Fruit fly (Drosophila melanogaster): ENCODE results near the gene twit.
A peak's percentile ranks its signal among the peaks of the same experiment; 100 is the strongest.

The twit gene

DNA sequence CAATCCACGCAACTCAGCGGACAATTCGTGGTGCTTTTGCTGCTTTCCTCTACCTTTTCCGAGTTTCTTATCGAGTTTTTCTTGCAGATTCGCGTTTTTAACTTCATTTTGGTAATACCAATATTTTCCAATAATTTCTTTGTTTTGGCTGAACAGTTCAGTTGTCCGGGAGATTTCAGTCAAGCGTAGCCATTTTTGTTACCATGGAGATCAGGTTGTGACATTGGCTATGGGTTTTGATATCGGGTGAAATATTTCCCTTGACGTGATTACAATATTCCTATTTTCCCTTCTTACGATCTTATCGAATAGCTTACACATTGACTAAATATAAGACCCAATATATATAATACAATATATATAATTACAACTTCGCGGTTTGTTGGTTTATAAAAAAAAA is 16.9 kb upstream of the twit start, which contains the start of gene Oseg5:
TSS of gene Oseg5 (minus strand) at position 340 of the 400 bp plus-strand sequence.
- no peak for TF ChIP-seq toe (GFP tag; optimal IDR thresholded peaks at IDR 0.05)
- no peak for TF ChIP-seq Crg-1 (GFP tag; optimal IDR thresholded peaks at IDR 0.05)
- no peak for TF ChIP-seq CG7045 (GFP tag; optimal IDR thresholded peaks at IDR 0.05)
- TF ChIP-seq CG1620 (GFP tag; optimal IDR thresholded peaks at IDR 0.05), result no peak
- no peak for TF ChIP-seq CG33017 (tag; optimal IDR thresholded peaks at IDR 0.05)
- no peak for TF ChIP-seq CG12768 (GFP tag; optimal IDR thresholded peaks at IDR 0.05)
- no peak for TF ChIP-seq Clk (GFP tag; optimal IDR thresholded peaks at IDR 0.05)
- no peak for TF ChIP-seq bab1 (GFP tag; optimal IDR thresholded peaks at IDR 0.05)
- no peak for TF ChIP-seq CG14711 (tag; optimal IDR thresholded peaks at IDR 0.05)
- no peak for TF ChIP-seq ovo (GFP tag; optimal IDR thresholded peaks at IDR 0.05)
- TF ChIP-seq tj (GFP tag; optimal IDR thresholded peaks at IDR 0.05), result no peak
- no peak for TF ChIP-seq CG7101 (tag; optimal IDR thresholded peaks at IDR 0.05)

DNA sequence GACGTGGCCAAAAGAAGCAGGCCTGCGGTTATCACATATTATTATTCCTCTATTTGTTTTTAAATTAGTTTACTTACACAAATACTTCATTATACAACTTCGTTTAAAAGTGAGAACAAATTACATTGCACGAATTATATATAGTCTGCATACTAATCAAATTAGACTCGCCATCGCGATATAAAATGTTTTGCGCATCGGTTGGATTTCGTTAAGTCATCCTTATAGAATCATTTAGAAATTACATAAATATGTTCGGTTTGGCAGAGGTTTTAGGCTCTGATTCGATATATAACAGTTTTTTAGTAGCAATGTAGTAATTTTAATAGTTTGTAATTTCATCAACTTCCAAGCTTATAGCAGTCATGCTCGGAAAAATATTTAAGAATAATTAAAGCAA is 14.5 kb upstream of the twit start, which contains the start of gene Spn38F:
TSS of gene Spn38F (minus strand) at position 101 of the 400 bp plus-strand sequence.
- no peak for TF ChIP-seq Crg-1 (GFP tag; optimal IDR thresholded peaks at IDR 0.05)
- no peak for TF ChIP-seq CG11617 (GFP tag; optimal IDR thresholded peaks at IDR 0.05)
- no peak for TF ChIP-seq cnc (optimal IDR thresholded peaks at IDR 0.05)

DNA sequence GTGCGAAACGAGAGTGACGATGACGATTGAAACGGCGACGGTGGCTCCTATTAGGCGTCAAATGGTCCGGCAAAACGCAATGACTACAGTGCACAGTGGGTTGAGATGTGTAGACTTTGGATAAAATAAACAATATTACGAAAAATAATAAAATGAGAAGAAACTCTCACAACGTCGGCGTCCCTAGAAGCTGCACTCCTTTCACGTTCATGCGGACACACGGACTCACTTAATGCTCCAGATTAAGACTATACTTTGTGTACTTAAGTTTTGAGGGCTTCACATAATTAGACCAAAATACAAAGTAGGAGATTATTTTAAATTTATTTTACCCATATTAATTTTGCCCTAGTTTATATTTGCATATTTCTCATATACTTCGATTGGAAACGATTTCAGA is 12.4 kb upstream of the twit start:
- TF ChIP-seq tj (GFP tag; optimal IDR thresholded peaks at IDR 0.05) (no peak), CG5204 (GFP tag; optimal IDR thresholded peaks at IDR 0.05) (no peak), bab1 (GFP tag; optimal IDR thresholded peaks at IDR 0.05) (no peak), kay (GFP tag; ENCODE audit: borderline replicate concordance) (no peak), CG14711 (tag; optimal IDR thresholded peaks at IDR 0.05) (no peak), CG12768 (GFP tag; optimal IDR thresholded peaks at IDR 0.05) (no peak), ovo (GFP tag; optimal IDR thresholded peaks at IDR 0.05) (no peak), CG33017 (tag; optimal IDR thresholded peaks at IDR 0.05) (no peak)

DNA sequence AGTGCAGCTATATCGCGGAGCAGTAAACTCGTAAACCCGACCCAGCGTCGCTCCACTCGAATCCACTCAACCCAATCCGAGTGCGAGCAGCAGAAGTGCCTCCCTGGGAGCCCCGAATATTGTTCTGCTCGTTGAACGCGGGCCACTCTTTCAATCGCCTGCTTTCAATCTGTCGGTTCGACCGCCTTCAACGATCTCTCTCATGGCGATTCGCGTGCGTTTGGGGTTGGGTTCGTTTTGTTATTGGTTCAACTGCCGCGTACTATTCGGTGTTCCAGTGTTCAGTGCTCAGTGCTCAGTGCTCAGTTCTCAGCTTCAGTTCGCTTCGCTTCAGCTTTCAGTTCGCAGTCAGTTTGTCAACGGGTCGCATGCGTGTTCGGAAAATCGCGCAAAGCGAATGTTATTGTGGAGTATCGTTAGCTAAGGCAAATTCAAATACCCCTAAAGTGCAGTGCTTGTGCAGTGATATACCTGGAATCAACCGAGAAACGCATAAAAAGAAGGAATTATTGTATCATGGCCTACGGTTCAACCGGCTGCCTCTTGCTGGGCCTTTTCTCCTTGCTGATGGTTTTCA is 11.8 kb upstream of the twit start, which contains the start of gene CG31676:
TSS of gene CG31676 (plus strand) at position 289 of the 577 bp plus-strand sequence.
- TF ChIP-seq tj (GFP tag; optimal IDR thresholded peaks at IDR 0.05) (no peak), CG33017 (tag; optimal IDR thresholded peaks at IDR 0.05) (no peak), Clk (GFP tag; optimal IDR thresholded peaks at IDR 0.05) (no peak), kay (GFP tag; ENCODE audit: borderline replicate concordance) (peak; percentile 50)

DNA sequence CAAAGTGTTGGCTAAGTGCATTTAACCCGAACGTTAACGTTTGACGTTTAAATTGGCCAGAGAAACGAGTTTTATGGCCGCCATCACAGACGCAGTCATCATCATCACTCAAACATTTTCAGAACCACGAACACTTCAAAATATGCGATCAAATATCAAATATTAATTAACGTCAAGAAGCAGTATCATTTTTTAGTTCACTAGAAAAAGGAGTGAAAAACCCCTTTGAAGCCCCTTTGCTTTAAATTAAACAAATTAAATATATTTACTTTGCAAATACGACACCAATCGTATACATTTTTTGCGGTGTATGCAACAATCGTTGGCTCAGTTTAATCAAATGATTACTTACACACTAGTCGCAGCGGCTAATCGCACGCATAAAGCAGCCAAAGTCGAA is 8.0 kb upstream of the twit start:
- TF ChIP-seq pad (GFP tag; optimal IDR thresholded peaks at IDR 0.05), result no peak
- no peak for TF ChIP-seq CG12768 (GFP tag; optimal IDR thresholded peaks at IDR 0.05)
- no peak for TF ChIP-seq Hr96 (GFP tag; optimal IDR thresholded peaks at IDR 0.05)

DNA sequence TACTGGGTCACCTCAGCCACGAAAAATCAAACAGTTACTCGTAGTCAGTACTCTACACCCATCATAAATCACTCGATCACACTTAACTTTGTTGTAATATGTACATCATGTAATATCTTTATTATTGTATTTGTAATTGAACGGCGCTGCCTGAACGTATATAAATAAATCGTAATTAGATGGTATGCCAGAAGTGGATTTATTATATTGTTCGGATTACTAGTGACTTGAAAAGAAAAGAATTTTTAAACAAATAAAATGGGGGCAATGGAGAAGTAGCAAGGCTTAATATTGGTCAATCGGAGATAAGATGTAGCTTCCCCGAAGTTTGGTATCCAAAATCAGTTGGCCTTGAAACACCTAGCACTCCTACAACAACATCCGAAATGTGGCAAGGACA is 3.4 kb upstream of the twit start, which contains the start of gene CG14402:
TSS of gene CG14402 (plus strand) at position 301 of the 400 bp plus-strand sequence.
- TF ChIP-seq pad (GFP tag; optimal IDR thresholded peaks at IDR 0.05) (no peak), Crg-1 (GFP tag; optimal IDR thresholded peaks at IDR 0.05) (no peak), bab1 (GFP tag; optimal IDR thresholded peaks at IDR 0.05) (no peak), cnc (optimal IDR thresholded peaks at IDR 0.05) (no peak), Clk (GFP tag; optimal IDR thresholded peaks at IDR 0.05) (no peak), toe (GFP tag; optimal IDR thresholded peaks at IDR 0.05) (no peak), CG7045 (GFP tag; optimal IDR thresholded peaks at IDR 0.05) (no peak), CG7101 (tag; optimal IDR thresholded peaks at IDR 0.05) (no peak), CG11617 (GFP tag; optimal IDR thresholded peaks at IDR 0.05) (no peak), Hr96 (GFP tag; optimal IDR thresholded peaks at IDR 0.05) (no peak), CG33017 (tag; optimal IDR thresholded peaks at IDR 0.05) (no peak), Mnt (GFP tag; optimal IDR thresholded peaks at IDR 0.05) (no peak), CG1620 (GFP tag; optimal IDR thresholded peaks at IDR 0.05) (no peak), cic (GFP tag; optimal IDR thresholded peaks at IDR 0.05) (no peak), tj (GFP tag; optimal IDR thresholded peaks at IDR 0.05) (no peak), CG12768 (GFP tag; optimal IDR thresholded peaks at IDR 0.05) (no peak), CG14711 (tag; optimal IDR thresholded peaks at IDR 0.05) (no peak), ovo (GFP tag; optimal IDR thresholded peaks at IDR 0.05) (no peak)

DNA sequence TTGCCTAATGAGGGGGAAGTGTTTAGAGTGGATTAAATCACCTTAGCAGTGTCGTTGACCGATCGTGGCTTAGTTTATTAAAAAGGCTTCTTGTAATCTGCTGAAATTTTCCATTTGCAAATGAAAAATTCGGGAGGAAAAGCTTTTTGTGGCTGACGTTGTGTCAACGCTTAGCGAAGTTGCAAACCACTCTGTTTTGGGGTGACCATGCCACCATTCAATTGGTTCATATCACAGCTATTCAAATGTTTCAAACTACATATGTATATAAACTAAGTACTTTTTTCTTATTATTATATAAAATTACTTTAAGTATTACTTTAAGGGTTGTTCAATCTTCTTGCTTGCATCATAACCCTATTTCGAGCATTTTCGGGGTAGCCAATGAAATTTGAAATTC is 786 bp upstream of the twit start:
- TF ChIP-seq CG1620 (GFP tag; optimal IDR thresholded peaks at IDR 0.05), result no peak
- TF ChIP-seq Hr96 (GFP tag; optimal IDR thresholded peaks at IDR 0.05), result no peak
- no peak for TF ChIP-seq bab1 (GFP tag; optimal IDR thresholded peaks at IDR 0.05)
- no peak for TF ChIP-seq CG7045 (GFP tag; optimal IDR thresholded peaks at IDR 0.05)
- TF ChIP-seq CG7101 (tag; optimal IDR thresholded peaks at IDR 0.05), result no peak
- no peak for TF ChIP-seq CG11617 (GFP tag; optimal IDR thresholded peaks at IDR 0.05)
- no peak for TF ChIP-seq CG5204 (GFP tag; optimal IDR thresholded peaks at IDR 0.05)
- no peak for TF ChIP-seq kay (GFP tag; ENCODE audit: borderline replicate concordance)
- TF ChIP-seq Clk (GFP tag; optimal IDR thresholded peaks at IDR 0.05), result no peak
- no peak for TF ChIP-seq cic (GFP tag; optimal IDR thresholded peaks at IDR 0.05)
- TF ChIP-seq CG12768 (GFP tag; optimal IDR thresholded peaks at IDR 0.05), result no peak
- no peak for TF ChIP-seq CG14711 (tag; optimal IDR thresholded peaks at IDR 0.05)
- no peak for TF ChIP-seq cnc (optimal IDR thresholded peaks at IDR 0.05)
